Worm (Caenorhabditis elegans): ENCODE measurements around the gene srbc-1.

srbc-1 gene

ce11 chrV:3332023-3332422, 30.2 kb upstream of the srbc-1 start, which contains the start of gene C17B7.9:
Gene C17B7.9 (minus strand): TSS chrV:3332123.
- TF ChIP-seq ceh-79 (tag; optimal IDR thresholded peaks at IDR 0.05) (no peak), Y95B8A.8 (GFP tag; IDR thresholded peaks at IDR 0.05) (no peak), ztf-6 (GFP tag; IDR thresholded peaks at IDR 0.05) (no peak), F57C9.4 (tag; optimal IDR thresholded peaks at IDR 0.05) (no peak), lin-54 (GFP tag; optimal IDR thresholded peaks at IDR 0.05) (no peak), C17E4.6 (GFP tag; IDR thresholded peaks at IDR 0.05) (no peak), ztf-28 (GFP tag; IDR thresholded peaks at IDR 0.05) (no peak), F55B11.4 (tag; optimal IDR thresholded peaks at IDR 0.05; ENCODE audit: borderline replicate concordance, insufficient read depth) (no peak), ZK185.1 (tag; optimal IDR thresholded peaks at IDR 0.05; ENCODE audit: poor library complexity, severe bottlenecking) (no peak), ceh-58 (GFP tag; IDR thresholded peaks at IDR 0.05) (no peak), attf-3 (GFP tag; conservative IDR thresholded peaks at IDR 0.05) (no peak), T07F8.4 (tag; optimal IDR thresholded peaks at IDR 0.05) (no peak), hmg-1.2 (GFP tag; IDR thresholded peaks at IDR 0.05) (no peak), nfyb-1 (GFP tag; IDR thresholded peaks at IDR 0.05) (no peak), egrh-3 (GFP tag; IDR thresholded peaks at IDR 0.05) (no peak), him-1 (tag; optimal IDR thresholded peaks at IDR 0.05) (no peak)

ce11 chrV:3324178-3324577, 22.4 kb upstream of the srbc-1 start, which contains the start of gene C17B7.8:
Gene C17B7.8 (minus strand): TSS chrV:3324278.
- TF ChIP-seq bed-1 (GFP tag; IDR thresholded peaks at IDR 0.05): no peak
- no peak for TF ChIP-seq lir-1 (GFP tag; conservative IDR thresholded peaks at IDR 0.05)
- no peak for TF ChIP-seq nhr-179 (tag; optimal IDR thresholded peaks at IDR 0.05)
- no peak for TF ChIP-seq F57A8.1 (GFP tag; optimal IDR thresholded peaks at IDR 0.05)
- TF ChIP-seq nfya-2 (GFP tag; IDR thresholded peaks at IDR 0.05): no peak
- TF ChIP-seq tlf-1 (GFP tag; optimal IDR thresholded peaks at IDR 0.05): no peak
- TF ChIP-seq snpc-4 (GFP tag; optimal IDR thresholded peaks at IDR 0.05): no peak
- TF ChIP-seq snpc-4 (tag; optimal IDR thresholded peaks at IDR 0.05): no peak

- TF ChIP-seq K12H6.12 (tag; optimal IDR thresholded peaks at IDR 0.05): no peak
- no peak for TF ChIP-seq egl-18 (GFP tag; IDR thresholded peaks at IDR 0.05)
- TF ChIP-seq madf-6 (GFP tag; IDR thresholded peaks at IDR 0.05): no peak
- TF ChIP-seq tbp1 (GFP tag; optimal IDR thresholded peaks at IDR 0.05): no peak
- TF ChIP-seq B0035.1 (tag; optimal IDR thresholded peaks at IDR 0.05): no peak
- no peak for TF ChIP-seq madf-10 (tag; optimal IDR thresholded peaks at IDR 0.05)
- TF ChIP-seq repo-1 (tag; optimal IDR thresholded peaks at IDR 0.05): no peak
- TF ChIP-seq nfya-2 (GFP tag; IDR thresholded peaks at IDR 0.05): no peak
- TF ChIP-seq rec-8 (tag; optimal IDR thresholded peaks at IDR 0.05): no peak
- TF ChIP-seq hrde-1 (tag; optimal IDR thresholded peaks at IDR 0.05; ENCODE audit: borderline replicate concordance): no peak
- TF ChIP-seq pha-4 (tag; optimal IDR thresholded peaks at IDR 0.05): no peak
- no peak for TF ChIP-seq let-607 (tag; optimal IDR thresholded peaks at IDR 0.05)
- TF ChIP-seq lag-1 (GFP tag; IDR thresholded peaks at IDR 0.05): no peak
- TF ChIP-seq nhr-179 (tag; optimal IDR thresholded peaks at IDR 0.05): no peak
- no peak for TF ChIP-seq tbx-9 (tag; optimal IDR thresholded peaks at IDR 0.05; ENCODE audit: borderline replicate concordance)
- no peak for TF ChIP-seq ztf-3 (GFP tag; optimal IDR thresholded peaks at IDR 0.05)
- no peak for TF ChIP-seq K11D2.4 (GFP tag; IDR thresholded peaks at IDR 0.05)
- TF ChIP-seq ceh-100 (GFP tag; IDR thresholded peaks at IDR 0.05): no peak
Observed at ce11 chrV:3320432-3320831, 18.6 kb upstream of the srbc-1 start, which contains the start of gene C17B7.14. Gene C17B7.14 (minus strand): TSS chrV:3320532.

All from whole organism, young adult.